Worm (Caenorhabditis elegans) whole organism, L1 larva: ENCODE measurements around the gene C29F4.3.

Experiments
- alr-1 ChIP-seq: fragments of 200-800 bp; sonication (Bioruptor generic); optimal IDR thresholded peaks from 2 replicates; lab custom pipeline; 2018; ENCODE audit warnings: borderline replicate concordance, mild to moderate bottlenecking, missing genetic modification characterization, missing compliant biosample characterization
- jun-1 ChIP-seq: fragments of 150-350 bp; optimal IDR thresholded peaks from 2 replicates; lab custom pipeline; 2014; ENCODE audit warnings: missing biosample characterization, missing genetic modification reagents, missing genetic modification characterization
- mdl-1 ChIP-seq, 2 experiments: fragments of 150-350 bp; optimal IDR thresholded peaks; 2 replicates each; lab custom pipeline; 2014 to 2017; ENCODE audit warnings: missing biosample characterization in 2 of 2, missing genetic modification characterization in 2 of 2, inconsistent platforms in 1 of 2
- mep-1 ChIP-seq: fragments of 150-350 bp; optimal IDR thresholded peaks from 2 replicates; lab custom pipeline; 2014; ENCODE audit warnings: missing biosample characterization, missing genetic modification characterization
- nhr-77 ChIP-seq: fragments of 150-350 bp; optimal IDR thresholded peaks from 2 replicates; lab custom pipeline; 2014; ENCODE audit warnings: missing biosample characterization, missing genetic modification characterization
- snpc-4 ChIP-seq: fragments of 150-350 bp; optimal IDR thresholded peaks from 2 replicates; lab custom pipeline; 2014; ENCODE audit warnings: missing biosample characterization, missing genetic modification characterization
- unc-62 ChIP-seq: fragments of 150-350 bp; optimal IDR thresholded peaks from 2 replicates; lab custom pipeline; 2014; ENCODE audit warnings: missing biosample characterization, missing genetic modification reagents, missing genetic modification characterization
- zag-1 ChIP-seq: fragments of 150-350 bp; optimal IDR thresholded peaks from 2 replicates; lab custom pipeline; 2014; ENCODE audit warnings: missing biosample characterization, missing genetic modification characterization

DNA sequence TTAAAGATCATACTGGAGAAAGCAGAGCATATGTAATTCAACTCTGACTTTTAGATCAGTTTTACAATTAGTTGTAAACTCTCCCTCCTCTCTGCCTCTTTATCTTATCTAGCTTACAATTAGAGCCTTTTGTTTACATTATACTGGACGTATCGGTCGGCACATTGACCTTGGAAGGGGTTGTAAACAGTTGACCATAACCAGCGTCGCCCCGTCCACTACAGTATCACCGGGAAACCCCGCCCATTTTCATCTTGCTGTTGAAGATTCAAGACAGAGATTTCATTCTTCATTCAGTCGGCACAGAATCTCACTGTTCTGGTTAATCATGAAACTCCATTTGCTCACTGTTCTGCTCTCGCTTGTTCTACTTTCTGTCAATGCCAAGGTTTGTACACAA is 37.0 kb downstream of the C29F4.3 start, which contains the start of gene sdz-27:
- no peak for TF ChIP-seq zag-1 (tag; lab: Kevin White, UChicago)
- TF ChIP-seq unc-62 (GFP tag; lab: Kevin White, UChicago) = no peak
- TF ChIP-seq snpc-4 = no peak
- TF ChIP-seq alr-1 (tag; lab: Kevin White, UChicago) = no peak
- no peak for TF ChIP-seq mdl-1 (tag; optimal IDR thresholded peaks at IDR 0.05; lab: Kevin White, UChicago)
- TF ChIP-seq nhr-77 (tag; lab: Kevin White, UChicago) = no peak
- no peak for TF ChIP-seq jun-1 (tag; lab: Kevin White, UChicago)
- no peak for TF ChIP-seq mep-1 (tag; lab: Kevin White, UChicago)
